Fruit fly (Drosophila melanogaster): ENCODE data around the gene CG1265.
A peak's percentile ranks its signal among the peaks of the same experiment; 100 is the strongest.

Gene CG1265

DNA sequence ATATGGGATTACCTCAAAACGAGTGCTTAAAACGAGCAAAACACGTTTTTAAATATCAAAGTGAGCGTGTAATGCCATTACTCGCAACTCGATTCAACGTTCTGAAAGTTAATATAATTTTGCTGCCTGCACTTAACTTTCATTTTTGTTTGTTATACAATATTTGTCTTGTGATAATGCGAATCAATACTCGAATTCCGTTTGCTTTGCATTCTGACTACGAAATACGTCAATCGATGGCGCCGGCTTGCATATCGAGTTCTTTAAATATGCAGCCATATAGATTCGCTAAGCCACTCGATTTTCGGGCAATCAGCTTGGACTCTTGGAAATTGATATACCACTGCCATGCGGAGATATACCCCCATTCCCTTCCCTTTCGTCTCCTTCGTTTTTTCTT lies 33.9 kb upstream of the CG1265 start:
- TF ChIP-seq Jra (GFP tag; optimal IDR thresholded peaks at IDR 0.05) = no peak
- TF ChIP-seq OdsH (GFP tag; optimal IDR thresholded peaks at IDR 0.05) = peak; percentile 34
- TF ChIP-seq Hr78 (GFP tag; optimal IDR thresholded peaks at IDR 0.05) = no peak
- TF ChIP-seq woc (GFP tag; optimal IDR thresholded peaks at IDR 0.05) = no peak
- no peak for TF ChIP-seq dsf (GFP tag; optimal IDR thresholded peaks at IDR 0.05; ENCODE audit: borderline replicate concordance)
- no peak for TF ChIP-seq Sp1 (GFP tag; optimal IDR thresholded peaks at IDR 0.05)
- TF ChIP-seq h (GFP tag; optimal IDR thresholded peaks at IDR 0.05) = peak; percentile 4
- no peak for TF ChIP-seq Mio (GFP tag; optimal IDR thresholded peaks at IDR 0.05)
- peak; percentile 4 for TF ChIP-seq psq (GFP tag; optimal IDR thresholded peaks at IDR 0.05)
- TF ChIP-seq fru (GFP tag; optimal IDR thresholded peaks at IDR 0.05) = peak; percentile 58
- TF ChIP-seq br (GFP tag; optimal IDR thresholded peaks at IDR 0.05) = peak; percentile 7
- TF ChIP-seq foxo (GFP tag; optimal IDR thresholded peaks at IDR 0.05) = peak in 1 of 2 experiments; percentile 22
- no peak for TF ChIP-seq Abd-B (GFP tag; optimal IDR thresholded peaks at IDR 0.05)
- no peak for TF ChIP-seq Rel (GFP tag; optimal IDR thresholded peaks at IDR 0.05)
- TF ChIP-seq Rel (tag; optimal IDR thresholded peaks at IDR 0.05) = no peak
- TF ChIP-seq tai (GFP tag; optimal IDR thresholded peaks at IDR 0.05) = no peak
- TF ChIP-seq brk (GFP tag; optimal IDR thresholded peaks at IDR 0.05) = no peak
- TF ChIP-seq Hr83 (GFP tag; optimal IDR thresholded peaks at IDR 0.05; ENCODE audit: poor library complexity, severe bottlenecking) = peak; percentile 41
- peak; percentile 56 for TF ChIP-seq rgr (GFP tag; optimal IDR thresholded peaks at IDR 0.05)
- TF ChIP-seq CG32264 (GFP tag; optimal IDR thresholded peaks at IDR 0.05) = no peak
- peak; percentile 40 for TF ChIP-seq Hnf4 (GFP tag; optimal IDR thresholded peaks at IDR 0.05)
- TF ChIP-seq GATAd (GFP tag; optimal IDR thresholded peaks at IDR 0.05) = no peak
- TF ChIP-seq Dfd (GFP tag; optimal IDR thresholded peaks at IDR 0.05) = no peak

- TF ChIP-seq Rel (GFP tag; optimal IDR thresholded peaks at IDR 0.05) (no peak), Rel (tag; optimal IDR thresholded peaks at IDR 0.05) (peak; percentile 44), Hr78 (GFP tag; optimal IDR thresholded peaks at IDR 0.05) (no peak), CG9705 (GFP tag; optimal IDR thresholded peaks at IDR 0.05) (no peak)
These were observed 33.3 kb upstream of the CG1265 start for dm6 chr3L:4221226-4221770.

DNA sequence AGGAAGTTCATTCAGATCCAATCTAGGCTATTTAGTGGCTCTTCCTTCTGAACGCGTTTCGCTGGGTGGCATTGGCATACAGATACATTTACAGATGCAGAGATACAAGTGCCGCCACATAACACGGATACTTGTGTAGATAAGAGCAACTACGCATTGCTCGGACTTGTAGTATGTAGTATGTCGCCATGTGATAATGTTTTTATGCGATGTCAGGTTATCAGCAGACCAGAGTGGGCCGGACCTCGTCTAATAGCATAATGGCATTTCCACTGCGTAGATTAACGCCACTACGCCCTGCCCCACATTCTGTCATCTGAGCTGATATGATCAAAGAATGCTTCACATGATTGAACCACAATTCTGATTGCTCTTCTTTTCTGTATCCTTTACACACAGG lies 32.8 kb upstream of the CG1265 start:
- TF ChIP-seq jim (GFP tag; optimal IDR thresholded peaks at IDR 0.05) = no peak

dm6 chr3L:4225647-4226470 lies 28.7 kb upstream of the CG1265 start:
- TF ChIP-seq Rel (GFP tag; optimal IDR thresholded peaks at IDR 0.05) (no peak), Rel (tag; optimal IDR thresholded peaks at IDR 0.05) (peak; percentile 46), Hnf4 (GFP tag; optimal IDR thresholded peaks at IDR 0.05) (peak; percentile 6), Hr83 (GFP tag; optimal IDR thresholded peaks at IDR 0.05; ENCODE audit: poor library complexity, severe bottlenecking) (no peak)

DNA sequence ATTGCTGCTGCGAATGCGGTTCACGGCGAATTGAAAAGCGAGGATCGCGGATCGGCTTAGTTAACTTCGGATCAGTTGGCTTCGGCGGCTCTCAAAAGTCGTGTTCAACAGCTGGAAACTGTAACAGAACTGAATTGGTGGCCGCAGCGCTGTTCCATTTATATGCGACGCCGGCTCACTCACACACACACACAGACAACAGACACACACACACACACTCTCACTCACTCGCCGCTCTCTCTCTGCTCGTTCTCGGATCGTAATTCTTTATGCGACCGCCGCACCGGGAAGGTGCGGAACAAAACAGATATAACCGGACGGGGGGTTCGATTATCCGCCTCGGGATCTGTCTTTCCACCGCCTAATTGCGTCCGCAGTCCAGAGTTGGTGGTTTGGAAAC lies 27.4 kb upstream of the CG1265 start, which contains the start of gene CG46460:
TSS of gene CG46460 (minus strand) at position 139 of the 400 bp plus-strand sequence.
- TF ChIP-seq Rel (GFP tag; optimal IDR thresholded peaks at IDR 0.05) = no peak
- peak; percentile 58 for TF ChIP-seq Rel (tag; optimal IDR thresholded peaks at IDR 0.05)
- TF ChIP-seq dl (GFP tag; optimal IDR thresholded peaks at IDR 0.05; ENCODE audit: insufficient read depth in 1 of 2, partially characterized antibody in 2 of 2) = peak in 1 of 2 experiments; percentile 14
- no peak for TF ChIP-seq Mio (GFP tag; optimal IDR thresholded peaks at IDR 0.05)
- no peak for TF ChIP-seq usp (GFP tag; optimal IDR thresholded peaks at IDR 0.05)
- no peak for TF ChIP-seq OdsH (GFP tag; optimal IDR thresholded peaks at IDR 0.05)
- TF ChIP-seq tai (GFP tag; optimal IDR thresholded peaks at IDR 0.05) = no peak
- TF ChIP-seq CG32264 (GFP tag; optimal IDR thresholded peaks at IDR 0.05) = no peak
- no peak for TF ChIP-seq Dfd (GFP tag; optimal IDR thresholded peaks at IDR 0.05)
- no peak for TF ChIP-seq brk (GFP tag; optimal IDR thresholded peaks at IDR 0.05)
- no peak for TF ChIP-seq Abd-B (GFP tag; optimal IDR thresholded peaks at IDR 0.05)
- TF ChIP-seq lola (GFP tag; optimal IDR thresholded peaks at IDR 0.05) = no peak
- TF ChIP-seq Vsx2 (GFP tag; optimal IDR thresholded peaks at IDR 0.05; ENCODE audit: partially characterized antibody) = no peak
- TF ChIP-seq Sp1 (GFP tag; optimal IDR thresholded peaks at IDR 0.05) = no peak
- TF ChIP-seq GATAd (GFP tag; optimal IDR thresholded peaks at IDR 0.05) = no peak
- peak; percentile 40 for TF ChIP-seq Hnf4 (GFP tag; optimal IDR thresholded peaks at IDR 0.05)
- TF ChIP-seq rgr (GFP tag; optimal IDR thresholded peaks at IDR 0.05) = peak; percentile 26
- no peak for TF ChIP-seq CrebA (GFP tag; optimal IDR thresholded peaks at IDR 0.05; ENCODE audit: borderline replicate concordance)
- TF ChIP-seq N (GFP tag; optimal IDR thresholded peaks at IDR 0.05) = peak; percentile 33
- TF ChIP-seq Dif (GFP tag; optimal IDR thresholded peaks at IDR 0.05; ENCODE audit: partially characterized antibody) = peak; percentile 25
- no peak for TF ChIP-seq jim (GFP tag; optimal IDR thresholded peaks at IDR 0.05)
- TF ChIP-seq pan (optimal IDR thresholded peaks at IDR 0.05) = no peak
- peak; percentile 13 for TF ChIP-seq dmrt93B (GFP tag; optimal IDR thresholded peaks at IDR 0.05)
- TF ChIP-seq foxo (GFP tag; optimal IDR thresholded peaks at IDR 0.05) = peak in 1 of 2 experiments; percentile 47
- TF ChIP-seq CG9705 (GFP tag; optimal IDR thresholded peaks at IDR 0.05) = no peak
- no peak for TF ChIP-seq br (GFP tag; optimal IDR thresholded peaks at IDR 0.05)
- TF ChIP-seq psq (GFP tag; optimal IDR thresholded peaks at IDR 0.05) = no peak
- no peak for TF ChIP-seq sv (GFP tag; optimal IDR thresholded peaks at IDR 0.05)
- TF ChIP-seq woc (GFP tag; optimal IDR thresholded peaks at IDR 0.05) = no peak
- no peak for TF ChIP-seq HLH106 (tag; optimal IDR thresholded peaks at IDR 0.05)
- TF ChIP-seq fru (GFP tag; optimal IDR thresholded peaks at IDR 0.05) = peak; percentile 38
- no peak for TF ChIP-seq ey (GFP tag; optimal IDR thresholded peaks at IDR 0.05)

All from whole organism, wandering third instar larva.